Fruit fly (Drosophila melanogaster): ENCODE data around the gene kst.

kst gene

DNA sequence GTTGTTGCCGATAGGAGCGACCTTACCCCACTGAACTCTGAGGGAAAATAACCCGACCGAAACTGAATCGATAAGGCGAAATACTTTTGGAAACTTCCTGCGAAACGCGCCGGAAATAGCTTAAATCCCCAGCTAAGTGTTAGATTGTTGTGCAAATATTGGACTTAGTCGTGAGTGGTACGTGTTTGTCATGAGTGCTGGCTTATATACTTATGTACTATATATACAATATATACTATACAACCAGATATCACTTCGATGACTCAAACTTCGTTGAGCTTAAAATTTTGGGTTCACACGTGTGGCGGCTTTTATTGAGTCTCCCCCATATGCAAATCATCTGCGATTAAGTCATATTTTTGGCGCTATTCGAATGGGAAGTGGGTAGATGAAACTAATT is 9.6 kb downstream of the kst start (continued):
- TF ChIP-seq oc (tag; optimal IDR thresholded peaks at IDR 0.05) = peak; percentile 33
- TF ChIP-seq E2f1 (GFP tag; IDR thresholded peaks at IDR 0.05) = no peak
- TF ChIP-seq jing (GFP tag; optimal IDR thresholded peaks at IDR 0.05) = no peak
- no peak for TF ChIP-seq Adf1 (GFP tag; IDR thresholded peaks at IDR 0.05)
- no peak for TF ChIP-seq bigmax (GFP tag; optimal IDR thresholded peaks at IDR 0.05)
- peak; percentile 17 for TF ChIP-seq CG13894 (tag; optimal IDR thresholded peaks at IDR 0.05)
- peak; percentile 50 for TF ChIP-seq Med (GFP tag)
- no peak for TF ChIP-seq ac (GFP tag; optimal IDR thresholded peaks at IDR 0.05)
- no peak for TF ChIP-seq emc (GFP tag; optimal IDR thresholded peaks at IDR 0.05)
- TF ChIP-seq CG8281 (tag; optimal IDR thresholded peaks at IDR 0.05) = no peak
- no peak for TF ChIP-seq CG32532 (GFP tag; IDR thresholded peaks at IDR 0.05)
- TF ChIP-seq CG4820 (GFP tag; optimal IDR thresholded peaks at IDR 0.05) = no peak
- no peak for TF ChIP-seq D19A (tag; optimal IDR thresholded peaks at IDR 0.05)
- TF ChIP-seq CG12744 (GFP tag; optimal IDR thresholded peaks at IDR 0.05) = no peak
- TF ChIP-seq pan (optimal IDR thresholded peaks at IDR 0.05) = no peak
- TF ChIP-seq pan (GFP tag; optimal IDR thresholded peaks at IDR 0.05 in 1 of 2, IDR thresholded peaks at IDR 0.05 in 1 of 2) = no peak
- no peak for TF ChIP-seq tna (GFP tag; IDR thresholded peaks at IDR 0.05; ENCODE audit: partially characterized antibody)
- no peak for TF ChIP-seq grn (GFP tag; optimal IDR thresholded peaks at IDR 0.05)
- no peak for TF ChIP-seq CG17359 (tag; optimal IDR thresholded peaks at IDR 0.05)
- TF ChIP-seq lmd (GFP tag; IDR thresholded peaks at IDR 0.05) = no peak
- no peak for TF ChIP-seq sug (tag; optimal IDR thresholded peaks at IDR 0.05)
- TF ChIP-seq CG33557 (GFP tag; optimal IDR thresholded peaks at IDR 0.05) = no peak
- TF ChIP-seq CG8290 (GFP tag; optimal IDR thresholded peaks at IDR 0.05) = no peak
- TF ChIP-seq CG8290 (tag; optimal IDR thresholded peaks at IDR 0.05) = no peak
- no peak for TF ChIP-seq CG11560 (tag; IDR thresholded peaks at IDR 0.05)
- no peak for TF ChIP-seq slou (GFP tag; optimal IDR thresholded peaks at IDR 0.05)
- TF ChIP-seq Oli (tag; optimal IDR thresholded peaks at IDR 0.05) = no peak
- no peak for TF ChIP-seq lilli (GFP tag; optimal IDR thresholded peaks at IDR 0.05)
- no peak for TF ChIP-seq sisA (GFP tag; IDR thresholded peaks at IDR 0.05)
- no peak for TF ChIP-seq gsb-n (tag; optimal IDR thresholded peaks at IDR 0.05)
- TF ChIP-seq ato (GFP tag; IDR thresholded peaks at IDR 0.05; ENCODE audit: partially characterized antibody) = no peak
- TF ChIP-seq bcd (GFP tag; optimal IDR thresholded peaks at IDR 0.05) = no peak
- no peak for TF ChIP-seq en (GFP tag; optimal IDR thresholded peaks at IDR 0.05)
- no peak for TF ChIP-seq CG9932 (GFP tag; IDR thresholded peaks at IDR 0.05)
- no peak for TF ChIP-seq nmo (GFP tag; optimal IDR thresholded peaks at IDR 0.05)
- no peak for TF ChIP-seq Doc3 (GFP tag; IDR thresholded peaks at IDR 0.05; ENCODE audit: partially characterized antibody)
- TF ChIP-seq CG34376 (GFP tag; optimal IDR thresholded peaks at IDR 0.05) = peak; percentile 21
- peak; percentile 43 for TF ChIP-seq CG12769 (tag; optimal IDR thresholded peaks at IDR 0.05)
- no peak for TF ChIP-seq CG17385 (GFP tag; optimal IDR thresholded peaks at IDR 0.05)
- TF ChIP-seq D (optimal IDR thresholded peaks at IDR 0.05) = no peak
- TF ChIP-seq D (GFP tag; optimal IDR thresholded peaks at IDR 0.05) = no peak
- no peak for TF ChIP-seq CG1233 (GFP tag; optimal IDR thresholded peaks at IDR 0.05)
- no peak for TF ChIP-seq sob (GFP tag; IDR thresholded peaks at IDR 0.05)
- peak; percentile 59 for TF ChIP-seq cwo (GFP tag; optimal IDR thresholded peaks at IDR 0.05)
- no peak for TF ChIP-seq ttk (GFP tag; IDR thresholded peaks at IDR 0.05)
- TF ChIP-seq CG14710 (tag; optimal IDR thresholded peaks at IDR 0.05) = no peak
- no peak for TF ChIP-seq CG8359 (GFP tag; optimal IDR thresholded peaks at IDR 0.05; ENCODE audit: borderline replicate concordance)
- TF ChIP-seq otp (GFP tag; IDR thresholded peaks at IDR 0.05) = no peak
- no peak for TF ChIP-seq CG14860 (GFP tag; IDR thresholded peaks at IDR 0.05; ENCODE audit: partially characterized antibody)
- TF ChIP-seq lab (GFP tag; optimal IDR thresholded peaks at IDR 0.05) = peak; percentile 53
- no peak for TF ChIP-seq Atf3 (GFP tag; optimal IDR thresholded peaks at IDR 0.05)
- no peak for TF ChIP-seq Poxn (GFP tag; IDR thresholded peaks at IDR 0.05)
